Fruit fly (Drosophila melanogaster) whole organism, prepupa: ENCODE results near the gene eIF1.

Source experiments
- CG10669 ChIP-seq: fragments of 200-800 bp; sonication (Bioruptor generic); optimal IDR thresholded peaks from 3 replicates; lab custom pipeline; 2018; ENCODE audit warnings: missing biosample characterization, mild to moderate bottlenecking, missing genetic modification characterization, moderate library complexity
- CG11294 ChIP-seq: fragments of 200-800 bp; sonication (Bioruptor generic); IDR thresholded peaks from 2 replicates; pipeline ENCODE4 v1.3.6; 2022; ENCODE audit warnings: missing biosample characterization, missing genetic modification characterization
- CG15336 ChIP-seq: fragments of 200-800 bp; sonication (Bioruptor generic); IDR thresholded peaks from 2 replicates; pipeline ENCODE4 v1.3.6; 2022; ENCODE audit warnings: missing biosample characterization, missing genetic modification characterization
- CG1621 ChIP-seq: fragments of 200-800 bp; sonication (Bioruptor generic); optimal IDR thresholded peaks from 3 replicates; lab custom pipeline; 2018; ENCODE audit warnings: missing biosample characterization, mild to moderate bottlenecking, missing genetic modification characterization
- CG3032 ChIP-seq: fragments of 200-800 bp; optimal IDR thresholded peaks from 2 replicates; lab custom pipeline; 2019; ENCODE audit warnings: missing biosample characterization, mild to moderate bottlenecking, missing genetic modification characterization, moderate library complexity
- CG31627 ChIP-seq: fragments of 200-800 bp; sonication (Bioruptor generic); optimal IDR thresholded peaks from 3 replicates; lab custom pipeline; 2016; ENCODE audit warnings: missing biosample characterization, missing genetic modification characterization
- CG32006 ChIP-seq: fragments of 200-800 bp; sonication (Bioruptor generic); optimal IDR thresholded peaks from 3 replicates; lab custom pipeline; 2017; ENCODE audit warnings: missing biosample characterization, mild to moderate bottlenecking, missing genetic modification characterization
- CG34406 ChIP-seq: fragments of 200-800 bp; sonication (Bioruptor generic); optimal IDR thresholded peaks from 3 replicates; lab custom pipeline; 2016; ENCODE audit warnings: missing biosample characterization, missing genetic modification characterization
- CG3919 ChIP-seq: fragments of 200-800 bp; sonication (Bioruptor generic); optimal IDR thresholded peaks from 3 replicates; lab custom pipeline; 2016; ENCODE audit warnings: missing biosample characterization, missing genetic modification characterization
- CG4318 ChIP-seq: fragments of 200-800 bp; sonication (Bioruptor generic); optimal IDR thresholded peaks from 3 replicates; lab custom pipeline; 2017; ENCODE audit warnings: missing biosample characterization, mild to moderate bottlenecking, missing genetic modification characterization
- CG6163 ChIP-seq: fragments of 200-800 bp; sonication (Bioruptor generic); IDR thresholded peaks from 3 replicates; pipeline ENCODE4 v1.3.6; 2022; ENCODE audit warnings: missing biosample characterization, missing genetic modification characterization
- CG6276 ChIP-seq: fragments of 200-800 bp; sonication (Bioruptor generic); optimal IDR thresholded peaks from 2 replicates; lab custom pipeline; 2017; ENCODE audit warnings: missing biosample characterization, mild to moderate bottlenecking, missing genetic modification characterization
- CG6792 ChIP-seq: fragments of 200-800 bp; sonication (Bioruptor generic); optimal IDR thresholded peaks from 3 replicates; lab custom pipeline; 2016; ENCODE audit warnings: missing biosample characterization, missing genetic modification characterization
- CG7368 ChIP-seq: fragments of 200-800 bp; sonication (Bioruptor generic); optimal IDR thresholded peaks from 3 replicates; lab custom pipeline; 2016; ENCODE audit warnings: missing biosample characterization, missing genetic modification characterization
- CG8632 ChIP-seq: fragments of 200-800 bp; sonication (Bioruptor generic); optimal IDR thresholded peaks from 3 replicates; lab custom pipeline; 2016; ENCODE audit warnings: missing biosample characterization, missing genetic modification characterization
- CG9139 ChIP-seq: fragments of 200-800 bp; sonication (Bioruptor generic); optimal IDR thresholded peaks from 3 replicates; lab custom pipeline; 2017; ENCODE audit warnings: missing biosample characterization, mild to moderate bottlenecking, missing genetic modification characterization
- Eip75B ChIP-seq: fragments of 200-800 bp; sonication (Bioruptor generic); optimal IDR thresholded peaks from 3 replicates; lab custom pipeline; 2016; ENCODE audit warnings: missing biosample characterization, missing genetic modification characterization
- Eip78C ChIP-seq: fragments of 200-800 bp; sonication (Bioruptor generic); peaks from one replicate; lab custom pipeline; 2016; ENCODE audit warnings: missing biosample characterization, missing genetic modification characterization
- Hr38 ChIP-seq: sonication (Bioruptor generic); optimal IDR thresholded peaks from 2 replicates; lab custom pipeline; 2016; ENCODE audit warnings: missing biosample characterization, missing genetic modification characterization
- Hr39 ChIP-seq: fragments of 200-800 bp; sonication (Bioruptor generic); optimal IDR thresholded peaks from 2 replicates; lab custom pipeline; 2016; ENCODE audit warnings: missing biosample characterization, missing genetic modification characterization
- Hr4 ChIP-seq: fragments of 200-800 bp; sonication (Bioruptor generic); optimal IDR thresholded peaks from 3 replicates; lab custom pipeline; 2016; ENCODE audit warnings: missing biosample characterization, missing genetic modification characterization
- Smox ChIP-seq: fragments of 200-800 bp; sonication (Bioruptor generic); optimal IDR thresholded peaks from 3 replicates; lab custom pipeline; 2016; ENCODE audit warnings: missing biosample characterization, missing genetic modification characterization
- Sox15 ChIP-seq: fragments of 200-800 bp; sonication (Bioruptor generic); optimal IDR thresholded peaks from 3 replicates; lab custom pipeline; 2016; ENCODE audit warnings: missing biosample characterization, missing genetic modification characterization
- achi ChIP-seq: fragments of 200-800 bp; sonication (Bioruptor generic); optimal IDR thresholded peaks from 3 replicates; lab custom pipeline; 2016; ENCODE audit warnings: missing biosample characterization, missing genetic modification characterization
- dac ChIP-seq: fragments of 200-800 bp; sonication (Bioruptor generic); optimal IDR thresholded peaks from 2 replicates; lab custom pipeline; 2017; ENCODE audit warnings: missing biosample characterization, mild to moderate bottlenecking, missing genetic modification characterization
- dsx ChIP-seq: fragments of 200-800 bp; optimal IDR thresholded peaks from 3 replicates; lab custom pipeline; 2019; ENCODE audit warnings: missing biosample characterization, mild to moderate bottlenecking, missing genetic modification characterization, moderate library complexity; ENCODE audit not compliant: poor library complexity, severe bottlenecking
- esn ChIP-seq: fragments of 200-800 bp; sonication (Bioruptor generic); optimal IDR thresholded peaks from 2 replicates; lab custom pipeline; 2016; ENCODE audit warnings: missing biosample characterization, mild to moderate bottlenecking, missing genetic modification characterization, moderate library complexity
- fd85E ChIP-seq: fragments of 200-800 bp; sonication (Bioruptor generic); optimal IDR thresholded peaks from 3 replicates; lab custom pipeline; 2016; ENCODE audit warnings: missing biosample characterization, missing genetic modification characterization
- net ChIP-seq: fragments of 200-800 bp; sonication (Bioruptor generic); optimal IDR thresholded peaks from 3 replicates; lab custom pipeline; 2016; ENCODE audit warnings: missing biosample characterization, missing genetic modification characterization
- spab ChIP-seq: fragments of 200-800 bp; sonication (Bioruptor generic); optimal IDR thresholded peaks from 2 replicates; lab custom pipeline; 2017; ENCODE audit warnings: missing biosample characterization, mild to moderate bottlenecking, missing genetic modification characterization, missing genetic modification reagents
- svp ChIP-seq: fragments of 200-800 bp; sonication (Bioruptor generic); peaks from one replicate; lab custom pipeline; 2016; ENCODE audit warnings: missing biosample characterization, missing genetic modification characterization
- topi ChIP-seq: fragments of 200-800 bp; sonication (Bioruptor generic); optimal IDR thresholded peaks from 3 replicates; lab custom pipeline; 2016; ENCODE audit warnings: missing biosample characterization, missing genetic modification characterization
- vri ChIP-seq: fragments of 200-800 bp; sonication (Bioruptor generic); optimal IDR thresholded peaks from 3 replicates; lab custom pipeline; 2016; ENCODE audit warnings: missing biosample characterization, mild to moderate bottlenecking, missing genetic modification characterization

eIF1 gene

dm6 chr3L:3205349-3205748 is 17.8 kb upstream of the eIF1 start, which contains the start of gene CG32277:
TSS of gene CG32277 (minus strand) at chr3L:3205449.
- TF ChIP-seq CG1621 (tag; lab: Kevin White, UChicago): no peak

dm6 chr3L:3206263-3206662 is 16.9 kb upstream of the eIF1 start, which contains the start of gene CG33160:
TSS of gene CG33160 (minus strand) at chr3L:3206363.
- TF ChIP-seq CG8632 (GFP tag; lab: Kevin White, UChicago): no peak
- no peak for TF ChIP-seq Eip75B (GFP tag; lab: Kevin White, UChicago)
- TF ChIP-seq CG1621 (tag; lab: Kevin White, UChicago): no peak

dm6 chr3L:3208895-3209294 is 14.2 kb upstream of the eIF1 start, which contains the start of the genes CG32269 and CG32270:
TSS of gene CG32269 (minus strand) at chr3L:3208985.
TSS of gene CG32270 (minus strand) at chr3L:3208985.
- TF ChIP-seq CG4318: no peak
- no peak for TF ChIP-seq esn (GFP tag; lab: Kevin White, UChicago)
- no peak for TF ChIP-seq CG32006
- no peak for TF ChIP-seq CG9139 (GFP tag; lab: Kevin White, UChicago)
- TF ChIP-seq achi (GFP tag; lab: Kevin White, UChicago): no peak
- TF ChIP-seq CG34406 (GFP tag; lab: Kevin White, UChicago): no peak
- no peak for TF ChIP-seq Sox15
- TF ChIP-seq CG3919: no peak
- no peak for TF ChIP-seq net (GFP tag; lab: Kevin White, UChicago)
- no peak for TF ChIP-seq CG11294
- no peak for TF ChIP-seq dsx (GFP tag; lab: Kevin White, UChicago)
- no peak for TF ChIP-seq CG31627 (GFP tag; lab: Kevin White, UChicago)
- no peak for TF ChIP-seq Eip78C (GFP tag; lab: Kevin White, UChicago)
- no peak for TF ChIP-seq fd85E
- no peak for TF ChIP-seq CG15336 (GFP tag; lab: Robert Waterston, UW)
- no peak for TF ChIP-seq topi (GFP tag; lab: Kevin White, UChicago)
- TF ChIP-seq CG10669 (GFP tag; lab: Kevin White, UChicago): no peak
- TF ChIP-seq spab: no peak

- no peak for TF ChIP-seq Smox (GFP tag; lab: Kevin White, UChicago)
- TF ChIP-seq CG7368 (GFP tag; lab: Kevin White, UChicago): no peak
- TF ChIP-seq CG10669 (GFP tag; lab: Kevin White, UChicago): no peak
- no peak for TF ChIP-seq Hr39 (GFP tag; lab: Kevin White, UChicago)
- TF ChIP-seq Hr4: no peak
- TF ChIP-seq CG6276 (GFP tag; lab: Kevin White, UChicago): no peak
- peak; percentile 80 for TF ChIP-seq svp (GFP tag; lab: Kevin White, UChicago)
- no peak for TF ChIP-seq CG6163 (GFP tag; lab: Robert Waterston, UW)
Observed at dm6 chr3L:3218859-3219258, 4.3 kb upstream of the eIF1 start, which contains the start of the genes hob and nSMase. TSS of gene hob (minus strand) at chr3L:3218920. TSS of gene nSMase (plus strand) at chr3L:3219156.

- TF ChIP-seq CG6792 (GFP tag; lab: Kevin White, UChicago) (no peak), dsx (GFP tag; lab: Kevin White, UChicago) (no peak), net (GFP tag; lab: Kevin White, UChicago) (no peak), dac (GFP tag; lab: Kevin White, UChicago) (no peak), CG6163 (GFP tag; lab: Robert Waterston, UW) (no peak), CG9139 (GFP tag; lab: Kevin White, UChicago) (no peak), Hr38 (GFP tag; lab: Kevin White, UChicago) (no peak), esn (GFP tag; lab: Kevin White, UChicago) (no peak), achi (GFP tag; lab: Kevin White, UChicago) (no peak), CG32006 (no peak), CG31627 (GFP tag; lab: Kevin White, UChicago) (no peak), vri (GFP tag; lab: Kevin White, UChicago) (no peak), CG3032 (tag; lab: Kevin White, UChicago) (no peak)
Observed at dm6 chr3L:3223390-3223914, 311 bp downstream of the eIF1 start.
